Fruit fly (Drosophila melanogaster) whole organism, pupa: ENCODE results near the gene Myc.

ENCODE experiments used
- CG10348 ChIP-seq: fragments of 200-800 bp; sonication (Bioruptor generic); IDR thresholded peaks from 2 replicates; pipeline ENCODE4 v1.3.6; 2022; ENCODE audit warnings: missing biosample characterization, missing genetic modification characterization
- CG12605 ChIP-seq: fragments of 200-800 bp; sonication (Bioruptor generic); IDR thresholded peaks from 2 replicates; pipeline ENCODE4 v1.3.6; 2022; ENCODE audit warnings: missing biosample characterization, missing genetic modification characterization
- CG13204 ChIP-seq: fragments of 200-800 bp; sonication (Bioruptor generic); optimal IDR thresholded peaks from 2 replicates; lab custom pipeline; 2018; ENCODE audit warnings: missing biosample characterization, mild to moderate bottlenecking, missing genetic modification characterization, moderate library complexity
- CG14655 ChIP-seq: fragments of 200-800 bp; sonication (Bioruptor generic); optimal IDR thresholded peaks from 3 replicates; lab custom pipeline; 2017; ENCODE audit warnings: mild to moderate bottlenecking, missing biosample characterization, missing genetic modification reagents, missing genetic modification characterization
- CG15710 ChIP-seq: fragments of 200-800 bp; sonication (Bioruptor generic); optimal IDR thresholded peaks from 2 replicates; lab custom pipeline; 2018; ENCODE audit warnings: missing biosample characterization, mild to moderate bottlenecking, missing genetic modification characterization, moderate library complexity
- CG17806 ChIP-seq: fragments of 200-800 bp; sonication (Bioruptor generic); optimal IDR thresholded peaks from 2 replicates; lab custom pipeline; 2018; ENCODE audit warnings: missing biosample characterization, mild to moderate bottlenecking, missing genetic modification characterization, moderate library complexity
- CG32121 ChIP-seq: fragments of 200-800 bp; sonication (Bioruptor generic); IDR thresholded peaks from 2 replicates; pipeline ENCODE4 v1.3.6; 2022; ENCODE audit warnings: missing biosample characterization, missing genetic modification characterization
- CG34367 ChIP-seq: fragments of 200-800 bp; sonication (Bioruptor generic); optimal IDR thresholded peaks from 2 replicates; lab custom pipeline; 2018; ENCODE audit warnings: missing biosample characterization, mild to moderate bottlenecking, missing genetic modification characterization
- CG4496 ChIP-seq: fragments of 200-800 bp; sonication (Bioruptor generic); IDR thresholded peaks from 3 replicates; pipeline ENCODE4 v1.3.6; 2022; ENCODE audit warnings: missing biosample characterization, missing genetic modification characterization
- CG8159 ChIP-seq: fragments of 200-800 bp; sonication (Bioruptor generic); optimal IDR thresholded peaks from 3 replicates; lab custom pipeline; 2018; ENCODE audit warnings: missing biosample characterization, mild to moderate bottlenecking, missing genetic modification characterization, moderate library complexity
- CG8301 ChIP-seq: fragments of 200-800 bp; sonication (Bioruptor generic); optimal IDR thresholded peaks from 2 replicates; lab custom pipeline; 2018; ENCODE audit warnings: missing biosample characterization, mild to moderate bottlenecking, missing genetic modification characterization
- CG9948 ChIP-seq: fragments of 200-800 bp; sonication (Bioruptor generic); optimal IDR thresholded peaks from 2 replicates; lab custom pipeline; 2018; ENCODE audit warnings: missing biosample characterization, mild to moderate bottlenecking, missing genetic modification characterization, moderate library complexity
- D1 ChIP-seq: fragments of 200-800 bp; sonication (Bioruptor generic); optimal IDR thresholded peaks from 2 replicates; lab custom pipeline; 2018; ENCODE audit warnings: missing biosample characterization, mild to moderate bottlenecking, missing genetic modification characterization, moderate library complexity
- EcR ChIP-seq: fragments of 200-800 bp; sonication (Bioruptor generic); optimal IDR thresholded peaks from 3 replicates; lab custom pipeline; 2019; ENCODE audit warnings: missing biosample characterization, missing genetic modification characterization, mild to moderate bottlenecking, moderate library complexity, missing genetic modification reagents
- Ets98B ChIP-seq: fragments of 200-800 bp; sonication (Bioruptor generic); IDR thresholded peaks from 2 replicates; pipeline ENCODE4 v1.3.6; 2022; ENCODE audit warnings: missing biosample characterization, missing genetic modification characterization
- Pif1A ChIP-seq: fragments of 200-800 bp; sonication (Bioruptor generic); optimal IDR thresholded peaks from 3 replicates; lab custom pipeline; 2016; ENCODE audit warnings: missing biosample characterization, missing genetic modification characterization
- Pif1B ChIP-seq: fragments of 200-800 bp; sonication (Bioruptor generic); optimal IDR thresholded peaks from 3 replicates; lab custom pipeline; 2016; ENCODE audit warnings: missing biosample characterization, missing genetic modification characterization
- Snoo ChIP-seq: fragments of 200-800 bp; sonication (Bioruptor generic); optimal IDR thresholded peaks from 3 replicates; lab custom pipeline; 2017; ENCODE audit warnings: missing biosample characterization, mild to moderate bottlenecking, missing genetic modification characterization, inconsistent platforms
- fd96Ca ChIP-seq: fragments of 200-800 bp; sonication (Bioruptor generic); IDR thresholded peaks from 3 replicates; pipeline ENCODE4 v1.3.6; 2022; ENCODE audit warnings: missing biosample characterization, missing genetic modification characterization
- gl ChIP-seq: fragments of 200-800 bp; sonication (Bioruptor generic); optimal IDR thresholded peaks from 2 replicates; lab custom pipeline; 2018; ENCODE audit warnings: missing biosample characterization, mild to moderate bottlenecking, missing genetic modification characterization
- rn ChIP-seq: fragments of 200-800 bp; sonication (Bioruptor generic); IDR thresholded peaks from 2 replicates; pipeline ENCODE4 v1.3.6; 2022; ENCODE audit warnings: missing biosample characterization, missing genetic modification characterization

Gene Myc

DNA sequence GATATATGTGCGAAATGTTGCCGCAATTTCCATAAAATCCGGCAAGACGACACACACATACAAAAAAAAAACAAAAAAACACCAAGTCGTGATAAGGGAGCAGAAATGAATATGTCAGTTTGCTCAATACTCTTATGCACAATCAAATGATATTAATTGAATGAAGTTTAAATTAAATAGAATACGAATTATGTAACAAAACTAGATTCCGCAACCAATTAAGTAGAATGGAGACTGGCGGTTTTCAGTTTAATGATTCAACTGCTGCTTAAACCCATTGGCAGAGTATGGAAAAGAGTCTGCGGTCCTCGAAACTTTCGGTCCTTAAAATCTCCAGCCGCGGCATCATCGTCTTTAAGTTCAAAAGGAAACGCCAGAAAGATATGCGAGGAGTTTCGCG is 38.9 kb downstream of the Myc start:
- TF ChIP-seq CG13204 (GFP tag; lab: Kevin White, UChicago) (no peak), CG34367 (tag; lab: Kevin White, UChicago) (peak; percentile 30), Pif1B (GFP tag; lab: Kevin White, UChicago) (peak; percentile 63), Snoo (tag; lab: Kevin White, UChicago) (peak; percentile 77), CG9948 (tag; lab: Kevin White, UChicago) (peak; percentile 29), CG12605 (GFP tag; lab: Robert Waterston, UW) (no peak), CG10348 (no peak), CG14655 (GFP tag; lab: Kevin White, UChicago) (no peak), Pif1A (GFP tag; lab: Kevin White, UChicago) (peak; percentile 57), D1 (tag; lab: Kevin White, UChicago) (no peak), CG8301 (tag; lab: Kevin White, UChicago) (no peak), CG15710 (tag; lab: Kevin White, UChicago) (peak; percentile 40), Ets98B (no peak), CG32121 (GFP tag; lab: Robert Waterston, UW) (no peak), gl (no peak), EcR (no peak), rn (GFP tag; lab: Robert Waterston, UW) (no peak), CG4496 (GFP tag; lab: Robert Waterston, UW) (no peak), fd96Ca (GFP tag; lab: Robert Waterston, UW) (no peak), CG8159 (peak; percentile 69), CG17806 (tag; lab: Kevin White, UChicago) (peak; percentile 52)

dm6 chrX:3412855-3413254 is 39.9 kb downstream of the Myc start:
- peak; percentile 34 for TF ChIP-seq CG15710 (tag; lab: Kevin White, UChicago)
- TF ChIP-seq D1 (tag; lab: Kevin White, UChicago): no peak
- TF ChIP-seq CG32121 (GFP tag; lab: Robert Waterston, UW): no peak
- TF ChIP-seq CG8301 (tag; lab: Kevin White, UChicago): no peak
- peak; percentile 48 for TF ChIP-seq CG8159
- TF ChIP-seq CG14655 (GFP tag; lab: Kevin White, UChicago): no peak
- TF ChIP-seq CG34367 (tag; lab: Kevin White, UChicago): peak; percentile 12
- TF ChIP-seq CG10348: no peak
- TF ChIP-seq CG17806 (tag; lab: Kevin White, UChicago): no peak
- TF ChIP-seq Snoo (tag; lab: Kevin White, UChicago): peak; percentile 20
- TF ChIP-seq CG12605 (GFP tag; lab: Robert Waterston, UW): no peak
- TF ChIP-seq Pif1B (GFP tag; lab: Kevin White, UChicago): no peak
- TF ChIP-seq Pif1A (GFP tag; lab: Kevin White, UChicago): peak; percentile 29
- peak; percentile 6 for TF ChIP-seq EcR
- no peak for TF ChIP-seq fd96Ca (GFP tag; lab: Robert Waterston, UW)
- no peak for TF ChIP-seq gl
- TF ChIP-seq rn (GFP tag; lab: Robert Waterston, UW): no peak
- TF ChIP-seq CG13204 (GFP tag; lab: Kevin White, UChicago): no peak
- TF ChIP-seq CG4496 (GFP tag; lab: Robert Waterston, UW): 0 out of 3 replicates have a peak, but pooled peaks have one; percentile 22
- TF ChIP-seq Ets98B: no peak
- TF ChIP-seq CG9948 (tag; lab: Kevin White, UChicago): no peak

dm6 chrX:3414003-3414767 is 41.2 kb downstream of the Myc start:
- TF ChIP-seq CG8301 (tag; lab: Kevin White, UChicago) (peak; percentile 20), fd96Ca (GFP tag; lab: Robert Waterston, UW) (no peak), CG8159 (peak; percentile 16), CG14655 (GFP tag; lab: Kevin White, UChicago) (peak; percentile 64), EcR (no peak), Ets98B (peak; percentile 29; the same call in 1 of the 2 replicates), CG15710 (tag; lab: Kevin White, UChicago) (peak; percentile 42), CG9948 (tag; lab: Kevin White, UChicago) (peak; percentile 16), D1 (tag; lab: Kevin White, UChicago) (peak; percentile 21), CG17806 (tag; lab: Kevin White, UChicago) (peak; percentile 31), rn (GFP tag; lab: Robert Waterston, UW) (no peak), Pif1A (GFP tag; lab: Kevin White, UChicago) (peak; percentile 34), Snoo (tag; lab: Kevin White, UChicago) (no peak), CG34367 (tag; lab: Kevin White, UChicago) (no peak)

- TF ChIP-seq CG4496 (GFP tag; lab: Robert Waterston, UW) (peak; percentile 94), Pif1A (GFP tag; lab: Kevin White, UChicago) (peak; percentile 57), EcR (no peak), Ets98B (peak; percentile 90), Pif1B (GFP tag; lab: Kevin White, UChicago) (peak; percentile 54), fd96Ca (GFP tag; lab: Robert Waterston, UW) (peak; percentile 91), D1 (tag; lab: Kevin White, UChicago) (no peak), CG13204 (GFP tag; lab: Kevin White, UChicago) (peak; percentile 12), CG17806 (tag; lab: Kevin White, UChicago) (no peak), CG34367 (tag; lab: Kevin White, UChicago) (no peak), CG8301 (tag; lab: Kevin White, UChicago) (peak; percentile 73), CG10348 (peak; percentile 65; the same call in 1 of the 2 replicates), CG9948 (tag; lab: Kevin White, UChicago) (no peak), Snoo (tag; lab: Kevin White, UChicago) (no peak), gl (no peak), CG15710 (tag; lab: Kevin White, UChicago) (no peak), rn (GFP tag; lab: Robert Waterston, UW) (peak; percentile 51), CG32121 (GFP tag; lab: Robert Waterston, UW) (peak; percentile 90), CG14655 (GFP tag; lab: Kevin White, UChicago) (peak; percentile 71), CG8159 (no peak), CG12605 (GFP tag; lab: Robert Waterston, UW) (peak; percentile 64; the same call in 1 of the 2 replicates)
These were observed 50.3 kb downstream of the Myc start for dm6 chrX:3423199-3423768.
